Worm (Caenorhabditis elegans) whole organism, late embryonic: ENCODE results near the gene asp-18.
A peak's percentile ranks its signal among the peaks of the same experiment; 100 is the strongest.

ENCODE experiments used
- C08G9.2 ChIP-seq: sonication (generic microtip); optimal IDR thresholded peaks from 2 replicates; lab custom pipeline; 2016; ENCODE audit warnings: mild to moderate bottlenecking, missing genetic modification characterization, moderate library complexity, missing compliant biosample characterization
- C38D4.7 ChIP-seq: fragments of 200-800 bp; sonication (Bioruptor generic); optimal IDR thresholded peaks from 2 replicates; lab custom pipeline; 2018; ENCODE audit warnings: mild to moderate bottlenecking, missing genetic modification characterization, moderate library complexity, missing compliant biosample characterization
- K09A11.1 ChIP-seq: sonication (generic microtip); optimal IDR thresholded peaks from 2 replicates; lab custom pipeline; 2017; ENCODE audit warnings: antibody characterized with exemption, mild to moderate bottlenecking, missing genetic modification characterization, missing compliant biosample characterization; ENCODE audit not compliant: insufficient read depth
- Y22D7AL.16 ChIP-seq: sonication (generic microtip); optimal IDR thresholded peaks from 2 replicates; lab custom pipeline; 2016; ENCODE audit warnings: missing genetic modification characterization, missing compliant biosample characterization
- ama-1 ChIP-seq: fragments of 150-350 bp; optimal IDR thresholded peaks from 2 replicates; lab custom pipeline; 2014
- ceh-18 ChIP-seq: sonication (generic microtip); optimal IDR thresholded peaks from 2 replicates; lab custom pipeline; 2016; ENCODE audit warnings: missing genetic modification characterization, missing compliant biosample characterization
- ceh-19 ChIP-seq: fragments of 200-800 bp; sonication (Bioruptor generic); optimal IDR thresholded peaks from 2 replicates; lab custom pipeline; 2018; ENCODE audit warnings: mild to moderate bottlenecking, missing genetic modification characterization, missing compliant biosample characterization
- ceh-2 ChIP-seq: sonication (generic microtip); optimal IDR thresholded peaks from 2 replicates; lab custom pipeline; 2016; ENCODE audit warnings: missing genotype, missing genetic modification characterization, missing compliant biosample characterization
- ceh-22 ChIP-seq: sonication (generic microtip); optimal IDR thresholded peaks from 2 replicates; lab custom pipeline; 2017; ENCODE audit warnings: missing biosample characterization, missing genetic modification characterization
- ceh-24 ChIP-seq: sonication (generic microtip); optimal IDR thresholded peaks from 2 replicates; lab custom pipeline; 2016; ENCODE audit warnings: mild to moderate bottlenecking, missing genetic modification characterization, missing compliant biosample characterization
- ceh-30 ChIP-seq: fragments of 150-350 bp; optimal IDR thresholded peaks from 2 replicates; lab custom pipeline; 2014; ENCODE audit warnings: missing biosample characterization, missing genetic modification characterization
- ceh-34 ChIP-seq: sonication (generic microtip); optimal IDR thresholded peaks from 2 replicates; lab custom pipeline; 2016; ENCODE audit warnings: mild to moderate bottlenecking, missing genetic modification characterization, missing compliant biosample characterization
- ceh-45 ChIP-seq: fragments of 200-800 bp; sonication (Bioruptor generic); IDR thresholded peaks from 2 replicates; pipeline ENCODE4 v1.3.6; 2022; ENCODE audit warnings: missing genetic modification reagents, missing genetic modification characterization, missing compliant biosample characterization
- ceh-48 ChIP-seq: sonication (generic microtip); optimal IDR thresholded peaks from 2 replicates; lab custom pipeline; 2016; ENCODE audit warnings: missing genetic modification characterization, inconsistent platforms, missing compliant biosample characterization
- ceh-6 ChIP-seq: fragments of 200-800 bp; sonication (Bioruptor generic); optimal IDR thresholded peaks from 2 replicates; lab custom pipeline; 2018; ENCODE audit warnings: mild to moderate bottlenecking, missing genetic modification characterization, missing compliant biosample characterization
- ceh-9 ChIP-seq: sonication (generic microtip); optimal IDR thresholded peaks from 2 replicates; lab custom pipeline; 2016; ENCODE audit warnings: mild to moderate bottlenecking, missing genetic modification characterization, inconsistent platforms, missing compliant biosample characterization
- che-1 ChIP-seq: sonication (generic microtip); optimal IDR thresholded peaks from 2 replicates; lab custom pipeline; 2016; ENCODE audit warnings: mild to moderate bottlenecking, missing genetic modification characterization, missing compliant biosample characterization
- dmd-4 ChIP-seq: sonication (generic microtip); optimal IDR thresholded peaks from 2 replicates; lab custom pipeline; 2016; ENCODE audit warnings: borderline replicate concordance, missing genetic modification characterization, missing compliant biosample characterization
- dve-1 ChIP-seq: sonication (generic microtip); optimal IDR thresholded peaks from 2 replicates; lab custom pipeline; 2017; ENCODE audit warnings: antibody characterized with exemption, mild to moderate bottlenecking, missing genetic modification characterization, missing compliant biosample characterization
- elt-2 ChIP-seq: sonication (generic microtip); optimal IDR thresholded peaks from 2 replicates; lab custom pipeline; 2016; ENCODE audit warnings: missing genetic modification reagents, missing genetic modification characterization, missing compliant biosample characterization
- eyg-1 ChIP-seq: sonication (generic microtip); optimal IDR thresholded peaks from 2 replicates; lab custom pipeline; 2016; ENCODE audit warnings: missing genotype, missing genetic modification characterization, missing compliant biosample characterization
- hlh-13 ChIP-seq: fragments of 200-800 bp; sonication (Bioruptor generic); optimal IDR thresholded peaks from 2 replicates; lab custom pipeline; 2018; ENCODE audit warnings: mild to moderate bottlenecking, missing genetic modification characterization, missing compliant biosample characterization
- hlh-30 ChIP-seq: sonication (generic microtip); optimal IDR thresholded peaks from 2 replicates; lab custom pipeline; 2017; ENCODE audit warnings: antibody characterized with exemption, missing genetic modification characterization, missing compliant biosample characterization; ENCODE audit not compliant: insufficient read depth
- lin-11 ChIP-seq: fragments of 200-800 bp; sonication (Bioruptor generic); optimal IDR thresholded peaks from 2 replicates; lab custom pipeline; 2018; ENCODE audit warnings: mild to moderate bottlenecking, missing genetic modification characterization, missing compliant biosample characterization
- mec-3 ChIP-seq: sonication (generic microtip); optimal IDR thresholded peaks from 2 replicates; lab custom pipeline; 2016; ENCODE audit warnings: borderline replicate concordance, missing genetic modification characterization, missing compliant biosample characterization
- nhr-232 ChIP-seq: sonication (generic microtip); optimal IDR thresholded peaks from 2 replicates; lab custom pipeline; 2016; ENCODE audit warnings: missing genetic modification characterization, missing compliant biosample characterization
- odd-2 ChIP-seq: sonication (generic microtip); optimal IDR thresholded peaks from 2 replicates; lab custom pipeline; 2017; ENCODE audit warnings: antibody characterized with exemption, mild to moderate bottlenecking, missing genetic modification characterization, missing compliant biosample characterization
- pag-3 ChIP-seq: sonication (generic microtip); optimal IDR thresholded peaks from 2 replicates; lab custom pipeline; 2016; ENCODE audit warnings: missing compliant biosample characterization, missing genetic modification characterization, borderline replicate concordance
- pat-9 ChIP-seq: fragments of 200-800 bp; sonication (Bioruptor generic); optimal IDR thresholded peaks from 2 replicates; lab custom pipeline; 2018; ENCODE audit warnings: mild to moderate bottlenecking, missing genetic modification characterization, moderate library complexity, missing compliant biosample characterization
- pax-1 ChIP-seq: fragments of 150-350 bp; optimal IDR thresholded peaks from 2 replicates; lab custom pipeline; 2014; ENCODE audit warnings: missing biosample characterization, missing genetic modification characterization
- pha-2 ChIP-seq: sonication (generic microtip); optimal IDR thresholded peaks from 2 replicates; lab custom pipeline; 2017; ENCODE audit warnings: mild to moderate bottlenecking, missing genetic modification characterization, missing compliant biosample characterization
- pha-4 ChIP-seq: fragments of 150-350 bp; optimal IDR thresholded peaks from 2 replicates; lab custom pipeline; 2018; ENCODE audit warnings: missing biosample characterization, missing genetic modification reagents, missing genetic modification characterization
- rnt-1 ChIP-seq: sonication (generic microtip); optimal IDR thresholded peaks from 2 replicates; lab custom pipeline; 2016; ENCODE audit warnings: missing genetic modification characterization, missing compliant biosample characterization
- sdc-2 ChIP-seq: sonication (generic microtip); optimal IDR thresholded peaks from 2 replicates; lab custom pipeline; 2016; ENCODE audit warnings: missing genotype, missing genetic modification characterization, missing compliant biosample characterization
- syd-9 ChIP-seq: sonication (generic microtip); optimal IDR thresholded peaks from 2 replicates; lab custom pipeline; 2016; ENCODE audit warnings: mild to moderate bottlenecking, missing genetic modification characterization, moderate library complexity, missing compliant biosample characterization
- tbx-2 ChIP-seq: sonication (generic microtip); optimal IDR thresholded peaks from 2 replicates; lab custom pipeline; 2016; ENCODE audit warnings: missing genetic modification characterization, missing compliant biosample characterization
- unc-42 ChIP-seq: sonication (generic microtip); optimal IDR thresholded peaks from 2 replicates; lab custom pipeline; 2016; ENCODE audit warnings: missing genotype, missing genetic modification characterization, missing compliant biosample characterization
- zip-5 ChIP-seq: sonication (generic microtip); optimal IDR thresholded peaks from 2 replicates; lab custom pipeline; 2016; ENCODE audit warnings: missing genetic modification characterization, missing compliant biosample characterization
- ztf-16 ChIP-seq: sonication (generic microtip); optimal IDR thresholded peaks from 2 replicates; lab custom pipeline; 2017; ENCODE audit warnings: missing genetic modification characterization, missing compliant biosample characterization

asp-18 gene

ce11 chrV:18734381-18734780 is 2.9 kb upstream of the asp-18 start, which contains the start of gene scl-20:
Gene scl-20, minus strand, starts transcription at chrV:18734481.
- TF ChIP-seq elt-2 (tag; lab: Kevin White, UChicago): peak; percentile 80
- no peak for TF ChIP-seq ceh-30 (tag; lab: Kevin White, UChicago)
- TF ChIP-seq, all 69 proteins: peak for 1

- TF ChIP-seq ceh-45 (GFP tag; lab: Robert Waterston, UW) (no peak), nhr-232 (tag; lab: Kevin White, UChicago) (no peak), eyg-1 (tag; lab: Kevin White, UChicago) (no peak), ceh-48 (tag; lab: Kevin White, UChicago) (no peak), pag-3 (tag; lab: Kevin White, UChicago) (peak; percentile 12), odd-2 (tag; lab: Kevin White, UChicago) (no peak), ama-1 (lab: Kevin White, UChicago) (no peak), ceh-22 (tag; lab: Kevin White, UChicago) (no peak), ceh-24 (no peak), che-1 (tag; lab: Kevin White, UChicago) (no peak), mec-3 (tag; lab: Kevin White, UChicago) (peak; percentile 20), dve-1 (tag; lab: Kevin White, UChicago) (peak; percentile 95)
These were observed 2.5 kb upstream of the asp-18 start for ce11 chrV:18733942-18734341.

ce11 chrV:18729324-18729924 is 2.1 kb downstream of the asp-18 start, which contains the start of gene asp-19:
Gene asp-19, minus strand, starts transcription at chrV:18729374.
- TF ChIP-seq ztf-16 (tag; lab: Kevin White, UChicago) (no peak), dmd-4 (no peak), ceh-6 (GFP tag; lab: Kevin White, UChicago) (no peak), ceh-9 (no peak), sdc-2 (no peak), zip-5 (no peak), ceh-2 (tag; lab: Kevin White, UChicago) (no peak)

ce11 chrV:18725858-18726257 is 5.6 kb downstream of the asp-18 start:
- TF ChIP-seq dmd-4 (no peak), ceh-30 (tag; lab: Kevin White, UChicago) (no peak), unc-42 (tag; lab: Kevin White, UChicago) (peak; percentile 72)

ce11 chrV:18724076-18724475 is 7.4 kb downstream of the asp-18 start:
- TF ChIP-seq ceh-19 (GFP tag; lab: Kevin White, UChicago): no peak
- no peak for TF ChIP-seq elt-2 (tag; lab: Kevin White, UChicago)
- no peak for TF ChIP-seq pat-9
- TF ChIP-seq ceh-9: no peak
- no peak for TF ChIP-seq tbx-2 (tag; lab: Kevin White, UChicago)
- no peak for TF ChIP-seq zip-5
- no peak for TF ChIP-seq pha-4 (tag; lab: Kevin White, UChicago)
- TF ChIP-seq hlh-13 (GFP tag; lab: Kevin White, UChicago): no peak
- TF ChIP-seq lin-11 (tag; lab: Kevin White, UChicago): no peak
- no peak for TF ChIP-seq C38D4.7 (GFP tag; lab: Kevin White, UChicago)
- TF ChIP-seq, all 69 proteins: peak for 0

- TF ChIP-seq pag-3 (tag; lab: Kevin White, UChicago) (no peak), K09A11.1 (tag; lab: Kevin White, UChicago) (no peak), ceh-48 (tag; lab: Kevin White, UChicago) (peak; percentile 90), tbx-2 (tag; lab: Kevin White, UChicago) (peak; percentile 90), unc-42 (tag; lab: Kevin White, UChicago) (peak; percentile 85), nhr-232 (tag; lab: Kevin White, UChicago) (no peak), pax-1 (peak; percentile 70), syd-9 (tag; lab: Kevin White, UChicago) (peak; percentile 29), dmd-4 (peak; percentile 35), ceh-19 (GFP tag; lab: Kevin White, UChicago) (peak; percentile 85), pat-9 (peak; percentile 49), ceh-18 (tag; lab: Kevin White, UChicago) (peak; percentile 31), ceh-2 (tag; lab: Kevin White, UChicago) (peak; percentile 7), ceh-24 (no peak), ztf-16 (tag; lab: Kevin White, UChicago) (peak; percentile 26), odd-2 (tag; lab: Kevin White, UChicago) (peak; percentile 24), Y22D7AL.16 (tag; lab: Kevin White, UChicago) (no peak), C08G9.2 (tag; lab: Kevin White, UChicago) (peak; percentile 49), ceh-34 (tag; lab: Kevin White, UChicago) (peak; percentile 50), rnt-1 (peak; percentile 21), hlh-30 (tag; lab: Kevin White, UChicago) (peak; percentile 67), pha-2 (tag; lab: Kevin White, UChicago) (peak; percentile 59)
These were observed 7.9 kb downstream of the asp-18 start for ce11 chrV:18723604-18724003.
